Fruit fly (Drosophila melanogaster) whole organism, embryonic: ENCODE results near the gene CG5715.

Experiments used
- B-H1 ChIP-seq: fragments of 200-800 bp; sonication (Bioruptor generic); IDR thresholded peaks from 3 replicates; pipeline ENCODE4 v1.3.6; 2022; ENCODE audit warnings: missing biosample characterization, missing genetic modification characterization
- CG10959 ChIP-seq: fragments of 200-800 bp; sonication (Bioruptor generic); IDR thresholded peaks from 2 replicates; pipeline ENCODE4 v1.3.6; 2022; ENCODE audit warnings: missing biosample characterization, missing genetic modification characterization
- CG10979 ChIP-seq: fragments of 200-800 bp; sonication (Bioruptor generic); optimal IDR thresholded peaks from 2 replicates; lab custom pipeline; 2018; ENCODE audit warnings: missing biosample characterization, mild to moderate bottlenecking, missing genetic modification characterization, moderate library complexity
- CG12219 ChIP-seq: fragments of 200-800 bp; sonication (Bioruptor generic); optimal IDR thresholded peaks from 3 replicates; lab custom pipeline; 2018; ENCODE audit warnings: missing biosample characterization, mild to moderate bottlenecking, missing genetic modification characterization
- CG14050 ChIP-seq: fragments of 200-800 bp; sonication (Bioruptor generic); IDR thresholded peaks from 3 replicates; pipeline ENCODE4 v1.3.6; 2022; ENCODE audit warnings: missing biosample characterization, missing genetic modification characterization
- CG14710 ChIP-seq: fragments of 200-800 bp; sonication (Bioruptor generic); optimal IDR thresholded peaks from 3 replicates; lab custom pipeline; 2019; ENCODE audit warnings: missing biosample characterization, mild to moderate bottlenecking, missing genetic modification characterization, moderate library complexity
- CG1647 ChIP-seq: fragments of 200-800 bp; sonication (Bioruptor generic); optimal IDR thresholded peaks from 3 replicates; lab custom pipeline; 2016; ENCODE audit warnings: missing biosample characterization, missing genetic modification characterization
- CG17359 ChIP-seq: fragments of 200-800 bp; sonication (Bioruptor generic); optimal IDR thresholded peaks from 3 replicates; lab custom pipeline; 2018; ENCODE audit warnings: missing biosample characterization, mild to moderate bottlenecking, missing genetic modification characterization, moderate library complexity
- CG17568 ChIP-seq: fragments of 200-800 bp; sonication (Bioruptor generic); optimal IDR thresholded peaks from 2 replicates; lab custom pipeline; 2018; ENCODE audit warnings: missing biosample characterization, mild to moderate bottlenecking, missing genetic modification characterization, moderate library complexity
- CG18599 ChIP-seq: fragments of 200-800 bp; sonication (Bioruptor generic); optimal IDR thresholded peaks from 3 replicates; lab custom pipeline; 2017; ENCODE audit warnings: missing biosample characterization, missing genetic modification characterization, mild to moderate bottlenecking, moderate library complexity, missing genetic modification reagents
- CG2889 ChIP-seq: fragments of 200-800 bp; sonication (Bioruptor generic); IDR thresholded peaks from 3 replicates; pipeline ENCODE4 v1.3.6; 2022; ENCODE audit warnings: missing biosample characterization, missing genetic modification characterization
- CG31388 ChIP-seq: fragments of 200-800 bp; sonication (Bioruptor generic); optimal IDR thresholded peaks from 2 replicates; lab custom pipeline; 2016; ENCODE audit warnings: missing biosample characterization, missing genetic modification characterization
- CG31441 ChIP-seq: fragments of 200-800 bp; sonication (Bioruptor generic); IDR thresholded peaks from 2 replicates; pipeline ENCODE4 v1.3.6; 2022; ENCODE audit warnings: missing biosample characterization, missing genetic modification characterization
- CG32772 ChIP-seq: fragments of 200-800 bp; sonication (Bioruptor generic); IDR thresholded peaks from 2 replicates; pipeline ENCODE4 v1.3.6; 2022; ENCODE audit warnings: missing biosample characterization, missing genetic modification characterization
- CG4282 ChIP-seq: fragments of 200-800 bp; sonication (Bioruptor generic); optimal IDR thresholded peaks from 2 replicates; lab custom pipeline; 2016; ENCODE audit warnings: missing biosample characterization, missing genetic modification characterization
- CG4730 ChIP-seq: fragments of 200-800 bp; sonication (Bioruptor generic); IDR thresholded peaks from 2 replicates; pipeline ENCODE4 v1.3.6; 2022; ENCODE audit warnings: missing biosample characterization, missing genetic modification characterization
- CG5180 ChIP-seq: fragments of 200-800 bp; sonication (Bioruptor generic); optimal IDR thresholded peaks from 3 replicates; lab custom pipeline; 2017; ENCODE audit warnings: missing biosample characterization, missing genetic modification characterization, mild to moderate bottlenecking, moderate library complexity, missing genetic modification reagents
- CG6765 ChIP-seq: fragments of 200-800 bp; sonication (Bioruptor generic); optimal IDR thresholded peaks from 3 replicates; lab custom pipeline; 2017; ENCODE audit warnings: missing biosample characterization, mild to moderate bottlenecking, missing genetic modification characterization
- CG7372 ChIP-seq: fragments of 200-800 bp; sonication (Bioruptor generic); IDR thresholded peaks from 2 replicates; pipeline ENCODE4 v1.3.6; 2022; ENCODE audit warnings: missing biosample characterization, missing genetic modification characterization
- CG7839 ChIP-seq: fragments of 200-800 bp; sonication (Bioruptor generic); optimal IDR thresholded peaks from 3 replicates; lab custom pipeline; 2018; ENCODE audit warnings: missing biosample characterization, mild to moderate bottlenecking, missing genetic modification characterization, moderate library complexity
- CG8765 ChIP-seq: fragments of 200-800 bp; sonication (Bioruptor generic); IDR thresholded peaks from 2 replicates; pipeline ENCODE4 v1.3.6; 2022; ENCODE audit warnings: missing biosample characterization, missing genetic modification characterization
- CG8924 ChIP-seq: fragments of 200-800 bp; optimal IDR thresholded peaks from 3 replicates; lab custom pipeline; 2019; ENCODE audit warnings: missing biosample characterization, mild to moderate bottlenecking, missing genetic modification characterization, moderate library complexity
- CTCF ChIP-seq: fragments of 200-800 bp; sonication (Bioruptor generic); optimal IDR thresholded peaks from 2 replicates; lab custom pipeline; 2017; ENCODE audit warnings: missing biosample characterization, mild to moderate bottlenecking, missing genetic modification characterization, moderate library complexity
- D19A ChIP-seq: fragments of 200-800 bp; optimal IDR thresholded peaks from 3 replicates; lab custom pipeline; 2019; ENCODE audit warnings: missing biosample characterization, mild to moderate bottlenecking, missing genetic modification characterization, moderate library complexity
- Dll ChIP-seq: fragments of 200-800 bp; sonication (Bioruptor generic); IDR thresholded peaks from 4 replicates; pipeline ENCODE4 v1.3.6; 2022; ENCODE audit warnings: missing biosample characterization, missing genetic modification characterization; ENCODE audit not compliant: partially characterized antibody
- Drgx ChIP-seq: fragments of 200-800 bp; sonication (Bioruptor generic); IDR thresholded peaks from 2 replicates; pipeline ENCODE4 v1.3.6; 2022; ENCODE audit warnings: missing biosample characterization, missing genetic modification characterization
- ERR ChIP-seq: fragments of 200-800 bp; sonication (Bioruptor generic); optimal IDR thresholded peaks from 2 replicates; lab custom pipeline; 2016; ENCODE audit warnings: missing biosample characterization, missing genetic modification characterization
- Ets65A ChIP-seq: fragments of 200-800 bp; sonication (Bioruptor generic); peaks from one replicate; lab custom pipeline; 2016; ENCODE audit warnings: missing biosample characterization, missing genetic modification characterization
- Fer2 ChIP-seq: fragments of 200-800 bp; sonication (Bioruptor generic); optimal IDR thresholded peaks from 2 replicates; lab custom pipeline; 2018; ENCODE audit warnings: missing biosample characterization, mild to moderate bottlenecking, missing genetic modification characterization, moderate library complexity
- Hand ChIP-seq: fragments of 200-800 bp; sonication (Bioruptor generic); optimal IDR thresholded peaks from 2 replicates; lab custom pipeline; 2017; ENCODE audit warnings: mild to moderate bottlenecking, missing biosample characterization, missing genetic modification reagents, missing genetic modification characterization
- Hr51 ChIP-seq, 2 experiments: fragments of 200-800 bp; sonication (Bioruptor generic); optimal IDR thresholded peaks; 2 replicates in 1 of 2; 3 replicates in 1 of 2; lab custom pipeline; 2016 to 2018; ENCODE audit warnings: missing biosample characterization in 2 of 2, missing genetic modification characterization in 2 of 2, mild to moderate bottlenecking in 1 of 2, moderate library complexity in 1 of 2
- Lhr ChIP-seq: fragments of 200-800 bp; sonication (Bioruptor generic); optimal IDR thresholded peaks from 3 replicates; lab custom pipeline; 2017; ENCODE audit warnings: mild to moderate bottlenecking, missing biosample characterization, missing genetic modification reagents, missing genetic modification characterization
- Lim3 ChIP-seq: fragments of 200-800 bp; sonication (Bioruptor generic); IDR thresholded peaks from 2 replicates; pipeline ENCODE4 v1.3.6; 2022; ENCODE audit warnings: missing biosample characterization, missing genetic modification characterization
- Med ChIP-seq: fragments of 200-800 bp; sonication (Bioruptor generic); peaks from one replicate; lab custom pipeline; 2016; ENCODE audit warnings: missing biosample characterization, missing genetic modification characterization, mild to moderate bottlenecking, inconsistent platforms, moderate library complexity
- TFAM ChIP-seq: fragments of 200-800 bp; sonication (Bioruptor generic); optimal IDR thresholded peaks from 2 replicates; lab custom pipeline; 2017; ENCODE audit warnings: missing biosample characterization, missing genetic modification characterization, inconsistent platforms
- Xbp1 ChIP-seq: fragments of 200-800 bp; sonication (Bioruptor generic); optimal IDR thresholded peaks from 3 replicates; lab custom pipeline; 2016; ENCODE audit warnings: missing biosample characterization, mild to moderate bottlenecking, missing genetic modification characterization
- bbx ChIP-seq: fragments of 200-800 bp; sonication (Bioruptor generic); IDR thresholded peaks from 2 replicates; pipeline ENCODE4 v1.3.6; 2022; ENCODE audit warnings: missing biosample characterization, missing genetic modification characterization; ENCODE audit not compliant: partially characterized antibody
- br ChIP-seq: fragments of >200 bp; optimal IDR thresholded peaks from 2 replicates; lab custom pipeline; 2017
- cas ChIP-seq: fragments of 200-800 bp; sonication (Bioruptor generic); IDR thresholded peaks from 2 replicates; pipeline ENCODE4 v1.3.6; 2022; ENCODE audit warnings: missing biosample characterization, missing genetic modification characterization
- croc ChIP-seq: fragments of 200-800 bp; sonication (Bioruptor generic); conservative IDR thresholded peaks from 3 replicates; pipeline ENCODE4 v1.3.6; 2022; ENCODE audit warnings: missing biosample characterization, missing genetic modification characterization
- crol ChIP-seq: fragments of 200-800 bp; sonication (Bioruptor generic); IDR thresholded peaks from 2 replicates; pipeline ENCODE4 v1.3.6; 2022; ENCODE audit warnings: missing biosample characterization, missing genetic modification characterization
- dm ChIP-seq: fragments of 200-800 bp; sonication (Bioruptor generic); optimal IDR thresholded peaks from 3 replicates; lab custom pipeline; 2016; ENCODE audit warnings: missing biosample characterization, missing genetic modification characterization
- ewg ChIP-seq: fragments of 200-800 bp; sonication (Bioruptor generic); optimal IDR thresholded peaks from 3 replicates; lab custom pipeline; 2017; ENCODE audit warnings: mild to moderate bottlenecking, missing biosample characterization, missing genetic modification reagents, missing genetic modification characterization
- eyg ChIP-seq: fragments of 200-800 bp; sonication (Bioruptor generic); optimal IDR thresholded peaks from 3 replicates; lab custom pipeline; 2016; ENCODE audit warnings: missing biosample characterization, missing genetic modification characterization
- ken ChIP-seq: fragments of 200-800 bp; sonication (Bioruptor generic); IDR thresholded peaks from 3 replicates; pipeline ENCODE4 v1.3.6; 2022; ENCODE audit warnings: missing biosample characterization, missing genetic modification characterization
- pum ChIP-seq: fragments of 200-800 bp; sonication (Bioruptor generic); optimal IDR thresholded peaks from 2 replicates; lab custom pipeline; 2016; ENCODE audit warnings: missing biosample characterization, missing genetic modification characterization
- salm ChIP-seq: fragments of 200-800 bp; sonication (Bioruptor generic); optimal IDR thresholded peaks from 2 replicates; lab custom pipeline; 2018; ENCODE audit warnings: missing biosample characterization, mild to moderate bottlenecking, missing genetic modification characterization
- sd ChIP-seq: fragments of 200-800 bp; sonication (Bioruptor generic); optimal IDR thresholded peaks from 3 replicates; lab custom pipeline; 2018; ENCODE audit warnings: missing biosample characterization, mild to moderate bottlenecking, missing genetic modification characterization, moderate library complexity
- sr ChIP-seq: fragments of 200-800 bp; sonication (Bioruptor generic); IDR thresholded peaks from 3 replicates; pipeline ENCODE4 v1.3.6; 2022; ENCODE audit warnings: missing biosample characterization, missing genetic modification characterization
- twi ChIP-seq: fragments of 200-800 bp; optimal IDR thresholded peaks from 2 replicates; lab custom pipeline; 2019; ENCODE audit warnings: missing biosample characterization, mild to moderate bottlenecking, missing genetic modification characterization, moderate library complexity

The CG5715 gene

dm6 chr3R:24259278-24260040 is 34.7 kb downstream of the CG5715 start (continued):
- TF ChIP-seq pum (GFP tag; lab: Kevin White, UChicago): peak; percentile 82
- TF ChIP-seq Hr51 (GFP tag; optimal IDR thresholded peaks at IDR 0.05; lab: Kevin White, UChicago): peak; percentile 84
- peak; percentile 91 for TF ChIP-seq CG31441 (GFP tag; lab: Robert Waterston, UW)
- TF ChIP-seq twi (tag; lab: Kevin White, UChicago): peak; percentile 74
- peak; percentile 87 for TF ChIP-seq Xbp1 (GFP tag; lab: Kevin White, UChicago)
- no peak for TF ChIP-seq Ets65A
- no peak; the same call in 1 of the 2 replicates for TF ChIP-seq crol (GFP tag; lab: Robert Waterston, UW)
- peak; percentile 75 for TF ChIP-seq CG7372 (GFP tag; lab: Robert Waterston, UW)
- TF ChIP-seq bbx: 0 out of 2 replicates have a peak, but pooled peaks have one; percentile 41
- TF ChIP-seq CG7839 (tag; lab: Kevin White, UChicago): peak; percentile 94
- TF ChIP-seq Fer2 (tag; lab: Kevin White, UChicago): peak; percentile 71
- TF ChIP-seq cas (GFP tag; lab: Robert Waterston, UW): peak; percentile 44; the same call in 1 of the 2 replicates
- TF ChIP-seq sr (GFP tag; lab: Robert Waterston, UW): peak; percentile 68; the same call in 1 of the 3 replicates
- TF ChIP-seq Hand: peak; percentile 75
- TF ChIP-seq CG6765: peak; percentile 71
- peak; percentile 99 for TF ChIP-seq Med (GFP tag; lab: Kevin White, UChicago)
- peak; percentile 37; the same call in 1 of the 2 replicates for TF ChIP-seq Lim3 (GFP tag; lab: Robert Waterston, UW)
- peak; percentile 29; the same call in 1 of the 4 replicates for TF ChIP-seq Dll (GFP tag; lab: Robert Waterston, UW)
- TF ChIP-seq sd (tag; lab: Kevin White, UChicago): peak; percentile 56
- TF ChIP-seq CTCF (GFP tag; lab: Kevin White, UChicago): no peak
- peak; percentile 79 for TF ChIP-seq B-H1
- TF ChIP-seq CG14710 (tag; lab: Kevin White, UChicago): peak; percentile 83
- peak; percentile 80 for TF ChIP-seq CG10959 (GFP tag; lab: Robert Waterston, UW)
- peak; percentile 76 for TF ChIP-seq CG4730 (GFP tag; lab: Robert Waterston, UW)
- no peak for TF ChIP-seq CG17568 (GFP tag; lab: Kevin White, UChicago)
- TF ChIP-seq Lhr (GFP tag; lab: Kevin White, UChicago): no peak
- peak; percentile 90 for TF ChIP-seq CG17359
- peak; percentile 89 for TF ChIP-seq CG32772 (GFP tag; lab: Robert Waterston, UW)
- peak; percentile 85 for TF ChIP-seq D19A (tag; lab: Kevin White, UChicago)
- peak; percentile 93 for TF ChIP-seq Drgx (GFP tag; lab: Robert Waterston, UW)
- peak; percentile 72 for TF ChIP-seq salm (tag; lab: Kevin White, UChicago)
- TF ChIP-seq CG5180 (GFP tag; lab: Kevin White, UChicago): peak; percentile 73
- peak; percentile 93 for TF ChIP-seq CG8924 (tag; lab: Kevin White, UChicago)
- TF ChIP-seq ewg: peak; percentile 82
- peak; percentile 72; the same call in 2 of the 3 replicates for TF ChIP-seq croc
- TF ChIP-seq CG1647 (GFP tag; lab: Kevin White, UChicago): peak; percentile 88
- peak; percentile 62 for TF ChIP-seq TFAM (GFP tag; lab: Kevin White, UChicago)
- TF ChIP-seq CG2889 (GFP tag; lab: Robert Waterston, UW): peak; percentile 84
- TF ChIP-seq CG31388 (GFP tag; lab: Kevin White, UChicago): peak; percentile 69
- peak; percentile 95 for TF ChIP-seq CG18599 (GFP tag; lab: Kevin White, UChicago)
- TF ChIP-seq CG8765 (GFP tag; lab: Robert Waterston, UW): peak; percentile 86
- TF ChIP-seq ken (GFP tag; lab: Robert Waterston, UW): peak; percentile 66
- TF ChIP-seq eyg (GFP tag; lab: Kevin White, UChicago): peak; percentile 69
- TF ChIP-seq CG4282 (GFP tag; lab: Kevin White, UChicago): peak; percentile 73
- peak; percentile 89 for TF ChIP-seq ERR (GFP tag; lab: Kevin White, UChicago)
- peak; percentile 91 for TF ChIP-seq CG10979 (tag; lab: Kevin White, UChicago)
- TF ChIP-seq br: no peak
- TF ChIP-seq CG12219: peak; percentile 92
- peak; percentile 75 for TF ChIP-seq CG14050 (GFP tag; lab: Robert Waterston, UW)
- TF ChIP-seq dm (GFP tag; lab: Kevin White, UChicago): peak; percentile 75
